Worm (Caenorhabditis elegans) whole organism, L4/young adult: ENCODE data around the gene Y81B9A.3.

Source experiments
- W03F9.2 ChIP-seq: fragments of 150-350 bp; optimal IDR thresholded peaks from 2 replicates; lab custom pipeline; 2014; ENCODE audit warnings: missing biosample characterization, missing genetic modification characterization
- dao-5 ChIP-seq: sonication (generic microtip); optimal IDR thresholded peaks from 2 replicates; lab custom pipeline; 2016; ENCODE audit warnings: missing genotype, missing genetic modification characterization, moderate library complexity, missing compliant biosample characterization
- him-1 ChIP-seq: sonication (generic microtip); optimal IDR thresholded peaks from 2 replicates; lab custom pipeline; 2016; ENCODE audit warnings: missing genotype, missing genetic modification reagents, missing genetic modification characterization, missing compliant biosample characterization

DNA sequence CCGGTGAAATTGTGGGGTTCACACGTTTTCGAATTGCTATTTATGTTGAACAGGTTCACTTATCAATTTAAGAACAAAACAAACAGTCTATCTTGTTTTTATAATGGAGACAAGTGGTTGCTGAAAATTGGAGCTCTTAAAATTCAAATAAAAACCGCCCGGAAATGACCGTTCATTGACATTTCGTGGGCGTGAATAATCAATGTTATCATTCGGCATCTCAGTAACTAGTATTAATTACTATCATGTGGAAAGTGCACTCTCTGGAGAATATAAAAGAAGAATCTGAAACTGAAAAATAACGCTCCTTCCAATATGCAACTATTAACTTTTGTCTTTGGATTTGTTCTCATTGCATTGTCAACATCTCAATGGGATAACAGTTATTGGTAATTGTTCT, 14.0 kb upstream of the Y81B9A.3 start, which contains the start of gene B0563.9:
- TF ChIP-seq dao-5 (tag; lab: Kevin White, UChicago) (no peak), him-1 (no peak), W03F9.2 (no peak)
